Worm (Caenorhabditis elegans) whole organism, mixed stage, embryonic: ENCODE results near the gene Y42G9A.2.

ENCODE experiments used
- ceh-83 ChIP-seq: fragments of 200-800 bp; sonication (Bioruptor generic); optimal IDR thresholded peaks from 2 replicates; lab custom pipeline; 2018; ENCODE audit warnings: mild to moderate bottlenecking, missing genetic modification characterization, missing compliant biosample characterization
- elt-3 ChIP-seq: fragments of 150-350 bp; optimal IDR thresholded peaks from 2 replicates; lab custom pipeline; 2014; ENCODE audit warnings: missing biosample characterization, missing genetic modification characterization
- flh-1 ChIP-seq: fragments of 200-800 bp; sonication (Bioruptor generic); optimal IDR thresholded peaks from 2 replicates; lab custom pipeline; 2018; ENCODE audit warnings: mild to moderate bottlenecking, missing genetic modification characterization, moderate library complexity, missing compliant biosample characterization
- nhr-237 ChIP-seq: fragments of 150-350 bp; optimal IDR thresholded peaks from 2 replicates; lab custom pipeline; 2014; ENCODE audit warnings: missing biosample characterization, missing genetic modification characterization
- pha-4 ChIP-seq: fragments of 150-350 bp; optimal IDR thresholded peaks from 2 replicates; lab custom pipeline; 2018; ENCODE audit warnings: missing biosample characterization, missing genetic modification reagents, missing genetic modification characterization
- snpc-4 ChIP-seq: fragments of 150-350 bp; optimal IDR thresholded peaks from 2 replicates; lab custom pipeline; 2014; ENCODE audit warnings: missing biosample characterization, missing genetic modification characterization
- sptf-1 ChIP-seq: sonication (generic microtip); optimal IDR thresholded peaks from 2 replicates; lab custom pipeline; 2017; ENCODE audit warnings: mild to moderate bottlenecking, missing genetic modification characterization, moderate library complexity, missing compliant biosample characterization
- tbx-8 ChIP-seq: fragments of 200-800 bp; sonication (Bioruptor generic); optimal IDR thresholded peaks from 2 replicates; lab custom pipeline; 2018; ENCODE audit warnings: mild to moderate bottlenecking, missing genetic modification characterization, moderate library complexity, missing compliant biosample characterization
- unc-39 ChIP-seq: fragments of 150-350 bp; optimal IDR thresholded peaks from 2 replicates; lab custom pipeline; 2014; ENCODE audit warnings: missing biosample characterization, missing genetic modification characterization
- unc-62 ChIP-seq: fragments of 150-350 bp; optimal IDR thresholded peaks from 2 replicates; lab custom pipeline; 2014; ENCODE audit warnings: missing biosample characterization, missing genetic modification reagents, missing genetic modification characterization
- ztf-11 ChIP-seq: fragments of 150-350 bp; optimal IDR thresholded peaks from 2 replicates; lab custom pipeline; 2014; ENCODE audit warnings: missing biosample characterization, missing genetic modification characterization

- TF ChIP-seq unc-39 (tag; lab: Kevin White, UChicago): no peak
- TF ChIP-seq pha-4: no peak
- TF ChIP-seq ceh-83: no peak
- TF ChIP-seq flh-1 (GFP tag; lab: Kevin White, UChicago): no peak
- no peak for TF ChIP-seq nhr-237 (tag; lab: Kevin White, UChicago)
- no peak for TF ChIP-seq snpc-4 (tag; lab: Kevin White, UChicago)
- TF ChIP-seq ztf-11: no peak
- TF ChIP-seq sptf-1: no peak
- TF ChIP-seq unc-62 (GFP tag; lab: Kevin White, UChicago): no peak
- no peak for TF ChIP-seq elt-3
- no peak for TF ChIP-seq tbx-8 (GFP tag; lab: Kevin White, UChicago)
Measured at ce11 chrIII:6116281-6116886, 31.6 kb upstream of the Y42G9A.2 start, which contains the start of gene nmt-1.
